Fruit fly (Drosophila melanogaster): ENCODE measurements around the gene dmrt99B.

Gene dmrt99B

DNA sequence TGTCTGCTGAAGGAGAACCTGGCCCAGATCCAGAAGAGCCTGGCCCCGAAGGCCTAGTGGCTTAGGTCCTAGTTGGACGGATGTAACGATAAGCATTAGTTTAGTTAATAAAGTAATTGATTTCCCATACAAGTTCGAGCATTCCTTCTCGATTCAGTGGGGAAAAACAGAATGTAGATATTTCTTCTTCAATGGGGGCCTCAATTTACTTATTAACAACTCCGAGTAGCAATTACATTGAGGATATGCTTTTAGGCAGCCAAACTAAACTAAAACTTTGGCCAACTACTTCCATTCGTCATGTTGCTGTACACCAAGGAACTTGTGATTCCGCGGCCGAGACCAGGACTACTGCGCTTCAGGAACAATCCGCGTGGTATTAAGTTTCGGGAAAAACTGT lies 20.2 kb upstream of the dmrt99B start, which contains the start of gene ppk19:
Gene ppk19, plus strand, starts transcription at position 301 of the 400 bp plus-strand sequence.
- TF ChIP-seq Crg-1 (GFP tag; optimal IDR thresholded peaks at IDR 0.05), result no peak
- TF ChIP-seq CG1620 (GFP tag; optimal IDR thresholded peaks at IDR 0.05), result no peak
- TF ChIP-seq pad (GFP tag; optimal IDR thresholded peaks at IDR 0.05), result no peak
- TF ChIP-seq Clk (GFP tag; optimal IDR thresholded peaks at IDR 0.05), result no peak

DNA sequence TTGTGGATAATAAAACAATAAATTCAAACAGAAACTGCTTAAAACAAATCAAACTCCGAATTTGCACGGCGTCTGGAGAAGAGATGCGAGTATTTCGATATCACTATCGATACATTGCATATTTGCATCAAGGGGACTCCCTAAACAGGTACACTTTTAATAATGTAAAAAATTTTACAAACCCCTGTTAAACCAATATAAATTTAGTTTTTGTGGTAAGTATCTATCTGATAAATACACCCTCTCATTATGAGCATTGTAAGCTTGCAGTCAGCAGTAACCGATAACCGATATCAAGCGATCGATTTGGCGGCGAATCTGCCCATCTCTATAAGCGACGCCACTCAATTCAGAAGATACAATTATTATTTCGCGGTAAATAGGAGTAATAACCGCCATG lies 17.1 kb upstream of the dmrt99B start, which contains the start of the genes Bub3 and Cap-D2:
Gene Bub3, minus strand, starts transcription at position 89 of the 400 bp plus-strand sequence.
Gene Cap-D2, plus strand, starts transcription at position 319 of the 400 bp plus-strand sequence.
- TF ChIP-seq Crg-1 (GFP tag; optimal IDR thresholded peaks at IDR 0.05), result no peak
- TF ChIP-seq ovo (GFP tag; optimal IDR thresholded peaks at IDR 0.05), result no peak
- TF ChIP-seq cnc (optimal IDR thresholded peaks at IDR 0.05), result no peak
- peak; percentile 1 for TF ChIP-seq tj (GFP tag; optimal IDR thresholded peaks at IDR 0.05)
- peak; percentile 20 for TF ChIP-seq pad (GFP tag; optimal IDR thresholded peaks at IDR 0.05)
- TF ChIP-seq cic (GFP tag; optimal IDR thresholded peaks at IDR 0.05), result no peak
- TF ChIP-seq bab1 (GFP tag; optimal IDR thresholded peaks at IDR 0.05), result peak; percentile 72
- peak; percentile 2 for TF ChIP-seq CG11617 (GFP tag; optimal IDR thresholded peaks at IDR 0.05)
- peak; percentile 66 for TF ChIP-seq CG7045 (GFP tag; optimal IDR thresholded peaks at IDR 0.05)
- no peak for TF ChIP-seq Clk (GFP tag; optimal IDR thresholded peaks at IDR 0.05)
- peak; percentile 3 for TF ChIP-seq CG33017 (tag; optimal IDR thresholded peaks at IDR 0.05)
- peak; percentile 65 for TF ChIP-seq toe (GFP tag; optimal IDR thresholded peaks at IDR 0.05)
- TF ChIP-seq CG1620 (GFP tag; optimal IDR thresholded peaks at IDR 0.05), result peak; percentile 36
- peak; percentile 5 for TF ChIP-seq Mnt (GFP tag; optimal IDR thresholded peaks at IDR 0.05)
- TF ChIP-seq CG12768 (GFP tag; optimal IDR thresholded peaks at IDR 0.05), result no peak
- TF ChIP-seq CG14711 (tag; optimal IDR thresholded peaks at IDR 0.05), result peak; percentile 69
- TF ChIP-seq CG7101 (tag; optimal IDR thresholded peaks at IDR 0.05), result peak; percentile 54
- peak; percentile 38 for TF ChIP-seq Hr96 (GFP tag; optimal IDR thresholded peaks at IDR 0.05)
- TF ChIP-seq kay (GFP tag; ENCODE audit: borderline replicate concordance), result no peak
- TF ChIP-seq CG5204 (GFP tag; optimal IDR thresholded peaks at IDR 0.05), result peak; percentile 40

DNA sequence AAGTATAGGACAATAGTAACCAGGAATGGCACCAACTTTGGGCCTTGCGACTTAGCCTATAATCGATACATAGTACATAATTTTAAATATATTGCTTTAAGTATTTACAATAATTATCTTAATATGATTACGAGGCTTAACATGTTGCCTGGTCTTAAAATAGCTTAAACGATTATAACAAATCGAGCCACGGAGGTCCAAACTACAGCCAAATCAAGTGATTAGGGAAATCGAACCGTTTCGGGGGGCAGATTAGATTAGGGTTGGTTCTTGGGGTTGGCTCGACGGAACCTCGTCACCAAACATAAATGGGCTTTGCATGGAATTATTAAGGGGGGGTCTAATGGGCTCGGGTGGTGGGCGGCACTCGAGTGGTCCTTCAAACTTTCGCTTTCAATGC lies 11.2 kb upstream of the dmrt99B start:
- TF ChIP-seq kay (GFP tag; ENCODE audit: borderline replicate concordance) (no peak), Crg-1 (GFP tag; optimal IDR thresholded peaks at IDR 0.05) (no peak)

DNA sequence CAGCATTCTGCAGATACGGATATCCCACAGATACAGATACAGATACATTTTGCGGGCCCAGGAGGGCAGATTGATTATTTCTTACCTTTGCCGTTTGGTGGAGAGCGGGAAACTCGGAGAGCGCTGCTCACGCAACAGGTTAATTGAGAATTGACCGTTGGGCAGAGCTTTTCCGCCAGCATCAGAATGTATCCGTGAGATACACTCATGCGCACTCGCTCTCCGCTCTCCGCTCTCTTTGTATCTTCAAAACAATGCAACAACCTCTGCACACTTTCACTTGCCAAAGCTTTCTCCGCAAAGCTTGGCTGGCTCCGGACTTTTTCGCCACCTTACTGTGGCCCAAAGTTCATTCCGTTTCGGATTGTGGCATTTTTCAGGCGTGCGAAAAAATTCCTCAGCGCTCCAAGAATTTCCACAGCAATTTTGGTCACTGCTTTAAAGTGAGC lies 10.2 kb upstream of the dmrt99B start, which contains the start of the genes CG7582 and Gycalpha99B:
Gene CG7582, minus strand, starts transcription at position 127 of the 449 bp plus-strand sequence.
Gene Gycalpha99B, plus strand, starts transcription at position 352 of the 449 bp plus-strand sequence.
- TF ChIP-seq cnc (optimal IDR thresholded peaks at IDR 0.05), result no peak
- peak; percentile 48 for TF ChIP-seq CG12768 (GFP tag; optimal IDR thresholded peaks at IDR 0.05)

- TF ChIP-seq CG5204 (GFP tag; optimal IDR thresholded peaks at IDR 0.05) (no peak), CG7101 (tag; optimal IDR thresholded peaks at IDR 0.05) (no peak), Crg-1 (GFP tag; optimal IDR thresholded peaks at IDR 0.05) (no peak), CG12768 (GFP tag; optimal IDR thresholded peaks at IDR 0.05) (no peak)
These were observed 5.7 kb upstream of the dmrt99B start for dm6 chr3R:29686698-29687097.

DNA sequence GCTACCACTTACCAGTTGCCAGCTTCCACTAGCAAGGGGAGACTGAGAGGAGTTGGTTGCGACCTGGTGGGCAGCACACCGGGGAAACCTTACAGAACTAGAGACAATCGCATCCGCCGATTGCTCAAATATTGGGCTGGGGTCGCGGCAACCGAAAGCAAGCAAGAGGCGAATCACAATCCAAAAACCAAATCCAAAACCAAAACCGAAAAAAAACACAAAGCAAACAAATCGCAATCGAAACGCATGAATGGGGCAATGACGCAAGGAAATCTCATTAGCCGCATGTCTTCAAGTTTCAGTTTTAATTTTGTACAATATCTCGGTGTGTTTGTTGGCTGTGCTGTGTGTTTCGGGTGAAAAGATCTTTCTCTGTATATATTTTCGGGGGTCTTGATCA lies 3.2 kb upstream of the dmrt99B start, which contains the start of gene Obp99c:
Gene Obp99c, minus strand, starts transcription at position 101 of the 400 bp plus-strand sequence.
- TF ChIP-seq tj (GFP tag; optimal IDR thresholded peaks at IDR 0.05) (no peak), Hr96 (GFP tag; optimal IDR thresholded peaks at IDR 0.05) (no peak), toe (GFP tag; optimal IDR thresholded peaks at IDR 0.05) (no peak), CG7045 (GFP tag; optimal IDR thresholded peaks at IDR 0.05) (no peak), CG1620 (GFP tag; optimal IDR thresholded peaks at IDR 0.05) (no peak)

- TF ChIP-seq Mnt (GFP tag; optimal IDR thresholded peaks at IDR 0.05), result no peak
- TF ChIP-seq Clk (GFP tag; optimal IDR thresholded peaks at IDR 0.05), result no peak
- TF ChIP-seq CG7045 (GFP tag; optimal IDR thresholded peaks at IDR 0.05), result no peak
- no peak for TF ChIP-seq toe (GFP tag; optimal IDR thresholded peaks at IDR 0.05)
- no peak for TF ChIP-seq CG11617 (GFP tag; optimal IDR thresholded peaks at IDR 0.05)
- TF ChIP-seq cic (GFP tag; optimal IDR thresholded peaks at IDR 0.05), result no peak
- no peak for TF ChIP-seq CG1620 (GFP tag; optimal IDR thresholded peaks at IDR 0.05)
- TF ChIP-seq ovo (GFP tag; optimal IDR thresholded peaks at IDR 0.05), result no peak
- no peak for TF ChIP-seq CG33017 (tag; optimal IDR thresholded peaks at IDR 0.05)
These were observed 2.4 kb upstream of the dmrt99B start for dm6 chr3R:29689833-29690538.

DNA sequence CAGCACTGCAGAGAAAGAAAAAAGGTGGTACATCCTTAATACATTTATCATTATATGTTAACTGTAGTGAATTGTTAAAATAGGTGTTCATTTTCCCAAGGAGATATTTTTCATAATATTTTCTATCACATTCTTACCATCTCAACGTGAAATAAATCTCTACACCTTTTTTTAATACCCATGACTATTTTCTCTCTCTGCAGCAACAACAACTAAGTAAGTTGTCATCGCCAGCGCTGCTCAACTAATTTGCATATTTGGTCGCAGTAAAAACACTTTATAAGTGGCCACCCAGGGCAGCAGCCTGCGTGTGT lies 1.9 kb upstream of the dmrt99B start:
- TF ChIP-seq Hr96 (GFP tag; optimal IDR thresholded peaks at IDR 0.05), result no peak
- TF ChIP-seq CG1620 (GFP tag; optimal IDR thresholded peaks at IDR 0.05), result no peak
- TF ChIP-seq kay (GFP tag; ENCODE audit: borderline replicate concordance), result no peak
- no peak for TF ChIP-seq ovo (GFP tag; optimal IDR thresholded peaks at IDR 0.05)
- TF ChIP-seq toe (GFP tag; optimal IDR thresholded peaks at IDR 0.05), result no peak
- no peak for TF ChIP-seq cic (GFP tag; optimal IDR thresholded peaks at IDR 0.05)
- no peak for TF ChIP-seq tj (GFP tag; optimal IDR thresholded peaks at IDR 0.05)
- no peak for TF ChIP-seq CG12768 (GFP tag; optimal IDR thresholded peaks at IDR 0.05)
- TF ChIP-seq CG14711 (tag; optimal IDR thresholded peaks at IDR 0.05), result no peak
- no peak for TF ChIP-seq CG33017 (tag; optimal IDR thresholded peaks at IDR 0.05)
- TF ChIP-seq pad (GFP tag; optimal IDR thresholded peaks at IDR 0.05), result no peak
- TF ChIP-seq Mnt (GFP tag; optimal IDR thresholded peaks at IDR 0.05), result no peak
- TF ChIP-seq cnc (optimal IDR thresholded peaks at IDR 0.05), result no peak

Data from whole organism, adult.